Fruit fly (Drosophila melanogaster) whole organism, pupa: ENCODE measurements around the gene CG31832.
A peak's percentile ranks its signal among the peaks of the same experiment; 100 is the strongest.

Experiments used
- CG10348 ChIP-seq: fragments of 200-800 bp; sonication (Bioruptor generic); IDR thresholded peaks from 2 replicates; pipeline ENCODE4 v1.3.6; 2022; ENCODE audit warnings: missing biosample characterization, missing genetic modification characterization
- CG12605 ChIP-seq: fragments of 200-800 bp; sonication (Bioruptor generic); IDR thresholded peaks from 2 replicates; pipeline ENCODE4 v1.3.6; 2022; ENCODE audit warnings: missing biosample characterization, missing genetic modification characterization
- CG13204 ChIP-seq: fragments of 200-800 bp; sonication (Bioruptor generic); optimal IDR thresholded peaks from 2 replicates; lab custom pipeline; 2018; ENCODE audit warnings: missing biosample characterization, mild to moderate bottlenecking, missing genetic modification characterization, moderate library complexity
- CG14655 ChIP-seq: fragments of 200-800 bp; sonication (Bioruptor generic); optimal IDR thresholded peaks from 3 replicates; lab custom pipeline; 2017; ENCODE audit warnings: mild to moderate bottlenecking, missing biosample characterization, missing genetic modification reagents, missing genetic modification characterization
- CG15710 ChIP-seq: fragments of 200-800 bp; sonication (Bioruptor generic); optimal IDR thresholded peaks from 2 replicates; lab custom pipeline; 2018; ENCODE audit warnings: missing biosample characterization, mild to moderate bottlenecking, missing genetic modification characterization, moderate library complexity
- CG17806 ChIP-seq: fragments of 200-800 bp; sonication (Bioruptor generic); optimal IDR thresholded peaks from 2 replicates; lab custom pipeline; 2018; ENCODE audit warnings: missing biosample characterization, mild to moderate bottlenecking, missing genetic modification characterization, moderate library complexity
- CG32121 ChIP-seq: fragments of 200-800 bp; sonication (Bioruptor generic); IDR thresholded peaks from 2 replicates; pipeline ENCODE4 v1.3.6; 2022; ENCODE audit warnings: missing biosample characterization, missing genetic modification characterization
- CG34367 ChIP-seq: fragments of 200-800 bp; sonication (Bioruptor generic); optimal IDR thresholded peaks from 2 replicates; lab custom pipeline; 2018; ENCODE audit warnings: missing biosample characterization, mild to moderate bottlenecking, missing genetic modification characterization
- CG4496 ChIP-seq: fragments of 200-800 bp; sonication (Bioruptor generic); IDR thresholded peaks from 3 replicates; pipeline ENCODE4 v1.3.6; 2022; ENCODE audit warnings: missing biosample characterization, missing genetic modification characterization
- CG8159 ChIP-seq: fragments of 200-800 bp; sonication (Bioruptor generic); optimal IDR thresholded peaks from 3 replicates; lab custom pipeline; 2018; ENCODE audit warnings: missing biosample characterization, mild to moderate bottlenecking, missing genetic modification characterization, moderate library complexity
- CG8301 ChIP-seq: fragments of 200-800 bp; sonication (Bioruptor generic); optimal IDR thresholded peaks from 2 replicates; lab custom pipeline; 2018; ENCODE audit warnings: missing biosample characterization, mild to moderate bottlenecking, missing genetic modification characterization
- CG9948 ChIP-seq: fragments of 200-800 bp; sonication (Bioruptor generic); optimal IDR thresholded peaks from 2 replicates; lab custom pipeline; 2018; ENCODE audit warnings: missing biosample characterization, mild to moderate bottlenecking, missing genetic modification characterization, moderate library complexity
- D1 ChIP-seq: fragments of 200-800 bp; sonication (Bioruptor generic); optimal IDR thresholded peaks from 2 replicates; lab custom pipeline; 2018; ENCODE audit warnings: missing biosample characterization, mild to moderate bottlenecking, missing genetic modification characterization, moderate library complexity
- EcR ChIP-seq: fragments of 200-800 bp; sonication (Bioruptor generic); optimal IDR thresholded peaks from 3 replicates; lab custom pipeline; 2019; ENCODE audit warnings: missing biosample characterization, missing genetic modification characterization, mild to moderate bottlenecking, moderate library complexity, missing genetic modification reagents
- Ets98B ChIP-seq: fragments of 200-800 bp; sonication (Bioruptor generic); IDR thresholded peaks from 2 replicates; pipeline ENCODE4 v1.3.6; 2022; ENCODE audit warnings: missing biosample characterization, missing genetic modification characterization
- Pif1A ChIP-seq: fragments of 200-800 bp; sonication (Bioruptor generic); optimal IDR thresholded peaks from 3 replicates; lab custom pipeline; 2016; ENCODE audit warnings: missing biosample characterization, missing genetic modification characterization
- Pif1B ChIP-seq: fragments of 200-800 bp; sonication (Bioruptor generic); optimal IDR thresholded peaks from 3 replicates; lab custom pipeline; 2016; ENCODE audit warnings: missing biosample characterization, missing genetic modification characterization
- Snoo ChIP-seq: fragments of 200-800 bp; sonication (Bioruptor generic); optimal IDR thresholded peaks from 3 replicates; lab custom pipeline; 2017; ENCODE audit warnings: missing biosample characterization, mild to moderate bottlenecking, missing genetic modification characterization, inconsistent platforms
- fd96Ca ChIP-seq: fragments of 200-800 bp; sonication (Bioruptor generic); IDR thresholded peaks from 3 replicates; pipeline ENCODE4 v1.3.6; 2022; ENCODE audit warnings: missing biosample characterization, missing genetic modification characterization
- gl ChIP-seq: fragments of 200-800 bp; sonication (Bioruptor generic); optimal IDR thresholded peaks from 2 replicates; lab custom pipeline; 2018; ENCODE audit warnings: missing biosample characterization, mild to moderate bottlenecking, missing genetic modification characterization
- rn ChIP-seq: fragments of 200-800 bp; sonication (Bioruptor generic); IDR thresholded peaks from 2 replicates; pipeline ENCODE4 v1.3.6; 2022; ENCODE audit warnings: missing biosample characterization, missing genetic modification characterization

CG31832 gene

DNA sequence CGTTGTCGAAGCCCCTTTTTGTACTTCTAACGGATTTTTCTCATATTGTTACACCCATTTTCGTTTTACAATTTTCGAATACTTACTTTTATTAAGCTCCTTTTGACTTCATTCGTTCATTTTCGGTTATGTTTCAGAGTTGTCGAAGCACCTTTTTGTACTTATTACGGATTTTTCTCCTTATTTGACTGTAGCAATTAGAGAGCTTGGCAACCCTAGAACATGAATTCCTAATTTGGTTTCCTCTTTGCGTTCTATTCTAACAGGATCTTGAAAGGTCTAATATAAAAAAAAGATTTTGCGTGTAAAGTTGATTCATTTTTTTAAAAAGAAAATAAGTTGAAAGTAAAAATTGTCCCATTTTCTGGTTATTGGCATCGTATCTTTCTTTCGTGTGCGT, 30.5 kb upstream of the CG31832 start:
- TF ChIP-seq CG4496: no peak
- no peak for TF ChIP-seq CG32121 (GFP tag; lab: Robert Waterston, UW)
- no peak for TF ChIP-seq rn (GFP tag; lab: Robert Waterston, UW)
- TF ChIP-seq CG14655 (GFP tag; lab: Kevin White, UChicago): no peak
- TF ChIP-seq Ets98B (GFP tag; lab: Robert Waterston, UW): no peak
- TF ChIP-seq fd96Ca (GFP tag; lab: Robert Waterston, UW): no peak
- no peak for TF ChIP-seq CG8159
- no peak for TF ChIP-seq CG17806 (tag; lab: Kevin White, UChicago)
- TF ChIP-seq CG15710 (tag; lab: Kevin White, UChicago): no peak
- no peak for TF ChIP-seq Pif1B (GFP tag; lab: Kevin White, UChicago)

DNA sequence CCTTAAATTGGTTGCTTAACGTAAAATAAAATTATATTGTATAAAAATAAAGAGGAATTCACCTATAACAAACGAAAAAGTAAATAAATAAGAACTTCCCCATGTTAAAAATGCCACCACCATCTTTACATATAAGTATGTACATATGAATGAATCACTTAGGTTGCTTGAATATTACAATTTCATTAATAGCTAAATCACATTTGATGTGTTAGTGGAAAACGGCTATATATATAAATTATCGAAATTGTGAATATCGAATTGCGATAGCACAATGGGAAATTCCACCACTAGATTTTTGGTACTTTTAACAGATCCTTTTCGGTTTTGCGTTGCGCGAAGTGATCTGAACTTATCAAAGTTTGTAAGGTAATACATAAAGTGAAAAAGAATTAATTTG, 29.8 kb upstream of the CG31832 start, which contains the start of the genes solo and vas:
Gene solo, plus strand, starts transcription at position 289 of the 400 bp plus-strand sequence.
Gene vas, plus strand, starts transcription at position 289 of the 400 bp plus-strand sequence.
- TF ChIP-seq CG4496 (no peak; the same call in 2 of the 3 replicates), CG34367 (tag; lab: Kevin White, UChicago) (no peak), Snoo (tag; lab: Kevin White, UChicago) (no peak), CG12605 (GFP tag; lab: Robert Waterston, UW) (no peak), Ets98B (GFP tag; lab: Robert Waterston, UW) (no peak), CG10348 (GFP tag; lab: Robert Waterston, UW) (no peak), CG9948 (tag; lab: Kevin White, UChicago) (no peak), D1 (tag; lab: Kevin White, UChicago) (no peak), EcR (no peak), CG32121 (GFP tag; lab: Robert Waterston, UW) (0 out of 2 replicates have a peak, but pooled peaks have one; percentile 35), CG15710 (tag; lab: Kevin White, UChicago) (peak; percentile 35), gl (tag; lab: Kevin White, UChicago) (no peak), Pif1A (GFP tag; lab: Kevin White, UChicago) (no peak), fd96Ca (GFP tag; lab: Robert Waterston, UW) (no peak), CG14655 (GFP tag; lab: Kevin White, UChicago) (no peak), Pif1B (GFP tag; lab: Kevin White, UChicago) (no peak), CG17806 (tag; lab: Kevin White, UChicago) (peak; percentile 19), CG8159 (no peak), rn (GFP tag; lab: Robert Waterston, UW) (no peak), CG13204 (GFP tag; lab: Kevin White, UChicago) (no peak), CG8301 (tag; lab: Kevin White, UChicago) (peak; percentile 14)
- TF ChIP-seq, all 21 proteins: peak for 4

DNA sequence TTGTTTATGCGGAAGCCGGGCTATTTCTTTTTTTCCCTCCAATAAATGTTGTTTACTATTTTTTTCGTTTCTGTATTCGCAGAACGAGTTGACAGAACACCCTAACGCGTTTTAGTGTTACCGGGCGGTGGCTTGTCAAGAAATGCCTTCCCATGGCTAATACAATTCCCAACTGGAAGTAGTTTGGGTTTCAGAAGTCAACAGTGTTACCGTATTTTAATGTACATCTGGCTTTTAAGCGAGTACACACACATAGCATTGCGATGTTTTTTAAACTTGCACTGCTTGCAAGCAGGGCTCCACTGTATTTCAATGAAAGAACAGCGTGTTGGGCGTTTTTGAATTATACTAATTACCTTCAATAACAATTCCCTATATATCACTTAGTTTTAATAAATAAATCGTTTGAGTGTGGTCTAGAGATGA, 29.0 kb upstream of the CG31832 start, which contains the start of gene TfIIS:
Gene TfIIS, minus strand, starts transcription at position 178 of the 426 bp plus-strand sequence.
- TF ChIP-seq CG4496: no peak
- no peak for TF ChIP-seq CG10348 (GFP tag; lab: Robert Waterston, UW)
- TF ChIP-seq rn (GFP tag; lab: Robert Waterston, UW): no peak

DNA sequence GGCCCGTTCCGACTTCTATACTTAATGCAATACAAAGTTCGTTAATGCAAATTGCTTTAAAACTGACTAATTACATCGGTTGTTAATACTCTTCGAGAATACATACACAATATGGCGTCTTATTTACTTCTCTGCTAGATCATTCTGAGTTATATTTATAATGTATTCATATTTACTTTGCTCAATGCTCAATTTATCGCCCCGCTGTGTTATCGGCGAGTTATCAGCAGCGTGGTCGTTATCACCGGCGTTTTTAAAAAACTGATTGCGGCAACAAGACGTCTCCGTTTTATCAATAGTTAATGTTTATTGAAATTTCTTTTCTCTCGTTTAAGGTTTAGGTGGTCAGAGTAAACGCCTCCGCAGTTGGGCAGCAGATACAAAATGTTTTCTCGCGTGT, 27.4 kb upstream of the CG31832 start:
- TF ChIP-seq fd96Ca (GFP tag; lab: Robert Waterston, UW) (no peak), CG8159 (no peak), CG34367 (tag; lab: Kevin White, UChicago) (no peak), CG9948 (tag; lab: Kevin White, UChicago) (no peak), rn (GFP tag; lab: Robert Waterston, UW) (no peak), gl (tag; lab: Kevin White, UChicago) (no peak), CG4496 (no peak), CG14655 (GFP tag; lab: Kevin White, UChicago) (no peak), EcR (no peak), CG10348 (GFP tag; lab: Robert Waterston, UW) (no peak), CG17806 (tag; lab: Kevin White, UChicago) (no peak), CG13204 (GFP tag; lab: Kevin White, UChicago) (no peak), CG12605 (GFP tag; lab: Robert Waterston, UW) (no peak), Ets98B (GFP tag; lab: Robert Waterston, UW) (no peak), D1 (tag; lab: Kevin White, UChicago) (no peak), CG32121 (GFP tag; lab: Robert Waterston, UW) (no peak), Pif1B (GFP tag; lab: Kevin White, UChicago) (no peak), Pif1A (GFP tag; lab: Kevin White, UChicago) (no peak)

DNA sequence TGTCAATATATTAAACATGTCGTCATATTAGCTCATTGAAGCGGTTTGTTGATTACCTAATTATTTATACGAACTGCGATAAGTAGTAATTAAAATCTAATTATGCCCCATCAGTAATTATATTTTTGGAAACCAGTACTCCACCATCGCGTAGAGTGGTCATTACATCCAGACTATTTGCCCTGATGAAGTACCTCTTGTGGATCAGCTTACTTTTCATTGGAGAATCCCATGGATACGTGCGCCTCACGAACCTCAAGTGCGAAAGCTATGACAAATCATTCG, 26.5 kb upstream of the CG31832 start, which contains the start of gene CG33679:
Gene CG33679, plus strand, starts transcription at position 186 of the 285 bp plus-strand sequence.
- TF ChIP-seq Pif1A (GFP tag; lab: Kevin White, UChicago) (no peak), fd96Ca (GFP tag; lab: Robert Waterston, UW) (no peak), Pif1B (GFP tag; lab: Kevin White, UChicago) (no peak), rn (GFP tag; lab: Robert Waterston, UW) (no peak), gl (tag; lab: Kevin White, UChicago) (no peak), EcR (no peak), CG10348 (GFP tag; lab: Robert Waterston, UW) (no peak), CG13204 (GFP tag; lab: Kevin White, UChicago) (no peak), CG9948 (tag; lab: Kevin White, UChicago) (no peak), Snoo (tag; lab: Kevin White, UChicago) (no peak), Ets98B (GFP tag; lab: Robert Waterston, UW) (no peak), CG15710 (tag; lab: Kevin White, UChicago) (no peak), CG32121 (GFP tag; lab: Robert Waterston, UW) (no peak), CG8301 (tag; lab: Kevin White, UChicago) (no peak), CG34367 (tag; lab: Kevin White, UChicago) (no peak), CG14655 (GFP tag; lab: Kevin White, UChicago) (no peak), CG8159 (no peak), CG4496 (no peak)
